Worm (Caenorhabditis elegans) whole organism, late embryonic: ENCODE measurements around the gene lin-38.

Source experiments
- ahr-1 ChIP-seq: sonication (generic microtip); optimal IDR thresholded peaks from 2 replicates; lab custom pipeline; 2016; ENCODE audit warnings: missing genetic modification characterization, missing compliant biosample characterization
- ceh-24 ChIP-seq: sonication (generic microtip); optimal IDR thresholded peaks from 2 replicates; lab custom pipeline; 2016; ENCODE audit warnings: mild to moderate bottlenecking, missing genetic modification characterization, missing compliant biosample characterization
- ceh-31 ChIP-seq: sonication (generic microtip); optimal IDR thresholded peaks from 2 replicates; lab custom pipeline; 2016; ENCODE audit warnings: missing genetic modification characterization, missing compliant biosample characterization
- elt-2 ChIP-seq: sonication (generic microtip); optimal IDR thresholded peaks from 2 replicates; lab custom pipeline; 2016; ENCODE audit warnings: missing genetic modification reagents, missing genetic modification characterization, missing compliant biosample characterization
- fkh-10 ChIP-seq: fragments of 150-350 bp; optimal IDR thresholded peaks from 2 replicates; lab custom pipeline; 2014; ENCODE audit warnings: missing biosample characterization, missing genetic modification reagents, missing genetic modification characterization
- gmeb-2 ChIP-seq: sonication (generic microtip); optimal IDR thresholded peaks from 2 replicates; lab custom pipeline; 2016; ENCODE audit warnings: missing genetic modification characterization, inconsistent platforms, missing compliant biosample characterization
- mec-3 ChIP-seq: sonication (generic microtip); optimal IDR thresholded peaks from 2 replicates; lab custom pipeline; 2016; ENCODE audit warnings: borderline replicate concordance, missing genetic modification characterization, missing compliant biosample characterization
- odd-2 ChIP-seq: sonication (generic microtip); optimal IDR thresholded peaks from 2 replicates; lab custom pipeline; 2017; ENCODE audit warnings: antibody characterized with exemption, mild to moderate bottlenecking, missing genetic modification characterization, missing compliant biosample characterization

DNA sequence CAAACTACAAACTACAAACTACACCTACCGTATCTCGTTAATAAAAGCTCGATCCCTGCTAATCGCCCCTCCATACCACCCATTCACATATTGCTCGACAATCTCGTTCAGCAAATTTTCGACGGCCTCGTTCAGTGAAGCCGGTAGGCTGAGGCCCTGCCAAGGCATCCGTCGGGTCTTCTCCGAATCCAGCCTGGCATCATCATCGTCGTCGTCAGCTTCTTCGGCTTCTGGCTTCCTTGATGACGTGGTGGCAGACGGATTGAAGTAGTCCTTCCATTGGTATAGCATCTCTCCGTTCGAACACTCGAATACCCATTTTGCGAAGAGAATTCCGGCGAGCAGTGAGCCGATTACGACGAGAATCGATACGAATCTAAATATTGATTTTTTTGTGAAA lies 45.1 kb upstream of the lin-38 start:
- TF ChIP-seq gmeb-2 (tag; lab: Kevin White, UChicago) = no peak
- no peak for TF ChIP-seq ceh-24 (tag; lab: Kevin White, UChicago)
- no peak for TF ChIP-seq fkh-10 (GFP tag; lab: Kevin White, UChicago)
- TF ChIP-seq ahr-1 (tag; lab: Kevin White, UChicago) = no peak
- TF ChIP-seq elt-2 (tag; lab: Kevin White, UChicago) = no peak
- no peak for TF ChIP-seq ceh-31 (tag; lab: Kevin White, UChicago)
- no peak for TF ChIP-seq odd-2 (tag; lab: Kevin White, UChicago)
- TF ChIP-seq mec-3 (tag; lab: Kevin White, UChicago) = no peak
